Worm (Caenorhabditis elegans) whole organism, late embryonic: ENCODE measurements around the gene ZK1248.5.

Experiments used
- ahr-1 ChIP-seq: sonication (generic microtip); optimal IDR thresholded peaks from 2 replicates; lab custom pipeline; 2016; ENCODE audit warnings: missing genetic modification characterization, missing compliant biosample characterization
- ama-1 ChIP-seq: fragments of 150-350 bp; optimal IDR thresholded peaks from 2 replicates; lab custom pipeline; 2014
- ceh-6 ChIP-seq: fragments of 200-800 bp; sonication (Bioruptor generic); optimal IDR thresholded peaks from 2 replicates; lab custom pipeline; 2018; ENCODE audit warnings: mild to moderate bottlenecking, missing genetic modification characterization, missing compliant biosample characterization
- elt-2 ChIP-seq: sonication (generic microtip); optimal IDR thresholded peaks from 2 replicates; lab custom pipeline; 2016; ENCODE audit warnings: missing genetic modification reagents, missing genetic modification characterization, missing compliant biosample characterization
- hlh-30 ChIP-seq: sonication (generic microtip); optimal IDR thresholded peaks from 2 replicates; lab custom pipeline; 2017; ENCODE audit warnings: antibody characterized with exemption, missing genetic modification characterization, missing compliant biosample characterization; ENCODE audit not compliant: insufficient read depth
- nfya-1 ChIP-seq: sonication (generic microtip); optimal IDR thresholded peaks from 2 replicates; lab custom pipeline; 2017; ENCODE audit warnings: missing genetic modification characterization, mild to moderate bottlenecking, missing compliant biosample characterization, antibody characterized with exemption, moderate library complexity
- nhr-11 ChIP-seq: fragments of 150-350 bp; optimal IDR thresholded peaks from 2 replicates; lab custom pipeline; 2014; ENCODE audit warnings: missing biosample characterization, missing genetic modification characterization
- pax-1 ChIP-seq: fragments of 150-350 bp; optimal IDR thresholded peaks from 2 replicates; lab custom pipeline; 2014; ENCODE audit warnings: missing biosample characterization, missing genetic modification characterization
- pqm-1 ChIP-seq: sonication (generic microtip); optimal IDR thresholded peaks from 2 replicates; lab custom pipeline; 2016; ENCODE audit warnings: missing genetic modification characterization, missing compliant biosample characterization
- unc-42 ChIP-seq: sonication (generic microtip); optimal IDR thresholded peaks from 2 replicates; lab custom pipeline; 2016; ENCODE audit warnings: missing genotype, missing genetic modification characterization, missing compliant biosample characterization
- unc-86 ChIP-seq: sonication (generic microtip); optimal IDR thresholded peaks from 2 replicates; lab custom pipeline; 2016; ENCODE audit warnings: missing genetic modification characterization, missing compliant biosample characterization

- TF ChIP-seq elt-2 (tag; lab: Kevin White, UChicago) (no peak), nhr-11 (tag; lab: Kevin White, UChicago) (no peak), pax-1 (tag; lab: Kevin White, UChicago) (no peak), ama-1 (lab: Kevin White, UChicago) (no peak), ceh-6 (GFP tag; lab: Kevin White, UChicago) (no peak), ahr-1 (tag; lab: Kevin White, UChicago) (no peak), unc-86 (tag; lab: Kevin White, UChicago) (no peak), hlh-30 (tag; lab: Kevin White, UChicago) (no peak), unc-42 (no peak), nfya-1 (tag; lab: Kevin White, UChicago) (no peak), pqm-1 (tag; lab: Kevin White, UChicago) (no peak)
These were observed 21.5 kb upstream of the ZK1248.5 start, which contains the start of gene K05F1.13 for ce11 chrII:5788815-5789214.
